Worm (Caenorhabditis elegans): ENCODE data around the gene F31F4.17.

DNA sequence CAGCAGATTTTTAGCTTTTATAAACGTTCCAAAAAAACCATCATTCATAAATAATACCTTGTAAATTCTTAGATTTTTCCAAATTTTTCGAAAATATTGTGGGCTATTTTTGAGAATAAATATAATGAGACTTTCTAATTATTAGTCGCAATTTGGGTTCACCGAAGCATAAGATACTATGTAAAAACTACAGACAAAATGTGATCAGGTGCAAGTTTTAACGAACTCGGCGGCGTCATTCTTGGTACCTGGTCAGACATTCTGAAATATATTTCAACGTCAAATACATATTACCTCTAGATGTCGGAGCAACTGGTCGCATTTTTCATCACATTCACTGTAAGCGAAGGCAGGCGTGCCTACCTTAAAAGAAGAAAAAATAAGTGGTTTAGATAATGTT, 21.9 kb upstream of the F31F4.17 start, which contains the start of gene srx-23:
- TF ChIP-seq zag-1 (tag; optimal IDR thresholded peaks at IDR 0.05) (no peak), lin-39 (tag; optimal IDR thresholded peaks at IDR 0.05) (no peak), aly-2 (tag; optimal IDR thresholded peaks at IDR 0.05) (no peak), duxl-1 (tag; optimal IDR thresholded peaks at IDR 0.05; ENCODE audit: poor library complexity) (no peak), egl-27 (tag; optimal IDR thresholded peaks at IDR 0.05) (no peak), lin-38 (GFP tag; IDR thresholded peaks at IDR 0.05) (no peak), lin-13 (GFP tag; optimal IDR thresholded peaks at IDR 0.05) (no peak), mep-1 (tag; optimal IDR thresholded peaks at IDR 0.05) (no peak), dmd-8 (GFP tag; IDR thresholded peaks at IDR 0.05) (no peak), ztf-11 (tag; optimal IDR thresholded peaks at IDR 0.05) (no peak), T26A8.4 (GFP tag; IDR thresholded peaks at IDR 0.05) (no peak)

All from whole organism, L4 larva.